Fruit fly (Drosophila melanogaster) whole organism, embryonic: ENCODE measurements around the gene Cyp310a1.

Source experiments
- C15 ChIP-seq: fragments of 200-800 bp; sonication (Bioruptor generic); IDR thresholded peaks from 3 replicates; pipeline ENCODE4 v1.3.6; 2022; ENCODE audit warnings: missing biosample characterization, missing genetic modification characterization
- CG11504 ChIP-seq: fragments of 200-800 bp; sonication (Bioruptor generic); optimal IDR thresholded peaks from 3 replicates; lab custom pipeline; 2019; ENCODE audit warnings: missing biosample characterization, mild to moderate bottlenecking, missing genetic modification characterization, moderate library complexity
- CG15601 ChIP-seq: fragments of 200-800 bp; sonication (Bioruptor generic); optimal IDR thresholded peaks from 3 replicates; lab custom pipeline; 2019; ENCODE audit warnings: missing biosample characterization, mild to moderate bottlenecking, missing genetic modification characterization, moderate library complexity
- CG17568 ChIP-seq: fragments of 200-800 bp; sonication (Bioruptor generic); optimal IDR thresholded peaks from 2 replicates; lab custom pipeline; 2018; ENCODE audit warnings: missing biosample characterization, mild to moderate bottlenecking, missing genetic modification characterization, moderate library complexity
- CG17612 ChIP-seq: fragments of 200-800 bp; sonication (Bioruptor generic); IDR thresholded peaks from 2 replicates; pipeline ENCODE4 v1.3.6; 2022; ENCODE audit warnings: missing biosample characterization, missing genetic modification characterization
- CG18599 ChIP-seq: fragments of 200-800 bp; sonication (Bioruptor generic); optimal IDR thresholded peaks from 3 replicates; lab custom pipeline; 2017; ENCODE audit warnings: missing biosample characterization, missing genetic modification characterization, mild to moderate bottlenecking, moderate library complexity, missing genetic modification reagents
- CG18764 ChIP-seq: fragments of 200-800 bp; sonication (Bioruptor generic); optimal IDR thresholded peaks from 3 replicates; lab custom pipeline; 2016; ENCODE audit warnings: missing biosample characterization, missing genetic modification characterization
- CG3065 ChIP-seq: fragments of 200-800 bp; sonication (Bioruptor generic); optimal IDR thresholded peaks from 2 replicates; lab custom pipeline; 2016; ENCODE audit warnings: missing biosample characterization, missing genetic modification characterization
- CG32772 ChIP-seq: fragments of 200-800 bp; sonication (Bioruptor generic); IDR thresholded peaks from 2 replicates; pipeline ENCODE4 v1.3.6; 2022; ENCODE audit warnings: missing biosample characterization, missing genetic modification characterization
- CG42726 ChIP-seq: fragments of 200-800 bp; sonication (Bioruptor generic); IDR thresholded peaks from 2 replicates; pipeline ENCODE4 v1.3.6; 2022; ENCODE audit warnings: missing biosample characterization, missing genetic modification characterization; ENCODE audit not compliant: partially characterized antibody
- CG4707 ChIP-seq: fragments of 200-800 bp; sonication (Bioruptor generic); optimal IDR thresholded peaks from 2 replicates; lab custom pipeline; 2018; ENCODE audit warnings: missing biosample characterization, mild to moderate bottlenecking, missing genetic modification characterization, moderate library complexity
- CG4820 ChIP-seq: fragments of 200-800 bp; sonication (Bioruptor generic); optimal IDR thresholded peaks from 3 replicates; lab custom pipeline; 2016; ENCODE audit warnings: missing biosample characterization, missing genetic modification characterization
- CG6683 ChIP-seq: fragments of 200-800 bp; sonication (Bioruptor generic); optimal IDR thresholded peaks from 2 replicates; lab custom pipeline; 2017; ENCODE audit warnings: missing biosample characterization, mild to moderate bottlenecking, missing genetic modification characterization, missing genetic modification reagents
- CG7745 ChIP-seq: fragments of 200-800 bp; sonication (Bioruptor generic); optimal IDR thresholded peaks from 2 replicates; lab custom pipeline; 2018; ENCODE audit warnings: missing biosample characterization, mild to moderate bottlenecking, missing genetic modification characterization, moderate library complexity
- CG8944 ChIP-seq: fragments of 200-800 bp; sonication (Bioruptor generic); optimal IDR thresholded peaks from 3 replicates; lab custom pipeline; 2016; ENCODE audit warnings: missing biosample characterization, missing genetic modification characterization
- CG9215 ChIP-seq: fragments of 200-800 bp; sonication (Bioruptor generic); IDR thresholded peaks from 2 replicates; pipeline ENCODE4 v1.3.6; 2022; ENCODE audit warnings: missing biosample characterization, missing genetic modification characterization
- Ets97D ChIP-seq: fragments of 200-800 bp; sonication (Bioruptor generic); optimal IDR thresholded peaks from 3 replicates; lab custom pipeline; 2016; ENCODE audit warnings: missing biosample characterization, missing genetic modification characterization
- Fer2 ChIP-seq: fragments of 200-800 bp; sonication (Bioruptor generic); optimal IDR thresholded peaks from 2 replicates; lab custom pipeline; 2018; ENCODE audit warnings: missing biosample characterization, mild to moderate bottlenecking, missing genetic modification characterization, moderate library complexity
- HLH4C ChIP-seq: fragments of 200-800 bp; sonication (Bioruptor generic); IDR thresholded peaks from 3 replicates; pipeline ENCODE4 v1.3.6; 2022; ENCODE audit warnings: missing biosample characterization, missing genetic modification characterization; ENCODE audit not compliant: partially characterized antibody
- Hr51 ChIP-seq, 2 experiments: fragments of 200-800 bp; sonication (Bioruptor generic); optimal IDR thresholded peaks; 2 replicates in 1 of 2; 3 replicates in 1 of 2; lab custom pipeline; 2016 to 2018; ENCODE audit warnings: missing biosample characterization in 2 of 2, missing genetic modification characterization in 2 of 2, mild to moderate bottlenecking in 1 of 2, moderate library complexity in 1 of 2
- NK7.1 ChIP-seq: fragments of 200-800 bp; sonication (Bioruptor generic); optimal IDR thresholded peaks from 3 replicates; lab custom pipeline; 2016; ENCODE audit warnings: missing biosample characterization, missing genetic modification characterization
- Ravus ChIP-seq: fragments of 200-800 bp; sonication (Bioruptor generic); IDR thresholded peaks from 2 replicates; pipeline ENCODE4 v1.3.6; 2022; ENCODE audit warnings: missing biosample characterization, missing genetic modification characterization
- Rfx ChIP-seq: fragments of 200-800 bp; sonication (Bioruptor generic); IDR thresholded peaks from 2 replicates; pipeline ENCODE4 v1.3.6; 2022; ENCODE audit warnings: missing biosample characterization, missing genetic modification characterization
- Rx ChIP-seq: fragments of 200-800 bp; sonication (Bioruptor generic); IDR thresholded peaks from 2 replicates; pipeline ENCODE4 v1.3.6; 2022; ENCODE audit warnings: missing biosample characterization, missing genetic modification characterization
- Side ChIP-seq: fragments of 200-800 bp; sonication (Bioruptor generic); optimal IDR thresholded peaks from 2 replicates; lab custom pipeline; 2016; ENCODE audit warnings: missing biosample characterization, missing genetic modification characterization
- Sin3A ChIP-seq: fragments of >200 bp; optimal IDR thresholded peaks from 2 replicates; lab custom pipeline; 2018
- Sox100B ChIP-seq: fragments of 200-800 bp; sonication (Bioruptor generic); optimal IDR thresholded peaks from 3 replicates; lab custom pipeline; 2018; ENCODE audit warnings: missing biosample characterization, mild to moderate bottlenecking, missing genetic modification characterization
- Xrp1 ChIP-seq: fragments of 200-800 bp; sonication (Bioruptor generic); IDR thresholded peaks from 2 replicates; pipeline ENCODE4 v1.3.6; 2022; ENCODE audit warnings: missing biosample characterization, missing genetic modification characterization
- ac ChIP-seq: fragments of 200-800 bp; sonication (Bioruptor generic); optimal IDR thresholded peaks from 3 replicates; lab custom pipeline; 2017; ENCODE audit warnings: missing biosample characterization, mild to moderate bottlenecking, missing genetic modification characterization
- cad ChIP-seq: fragments of >200 bp; optimal IDR thresholded peaks from 2 replicates; lab custom pipeline; 2017; ENCODE audit warnings: missing biosample characterization, missing genetic modification characterization
- caup ChIP-seq: fragments of 200-800 bp; sonication (Bioruptor generic); optimal IDR thresholded peaks from 3 replicates; lab custom pipeline; 2017; ENCODE audit warnings: missing biosample characterization, mild to moderate bottlenecking, missing genetic modification characterization, moderate library complexity; ENCODE audit not compliant: severe bottlenecking
- ci ChIP-seq: fragments of 200-800 bp; sonication (Bioruptor generic); IDR thresholded peaks from 3 replicates; pipeline ENCODE4 v1.3.6; 2022; ENCODE audit warnings: missing biosample characterization, missing genetic modification characterization
- crp ChIP-seq, 2 experiments: fragments of 200-800 bp; sonication (Bioruptor generic); optimal IDR thresholded peaks; 2 replicates in 1 of 2; 3 replicates in 1 of 2; lab custom pipeline; 2017; ENCODE audit warnings: missing biosample characterization in 2 of 2, missing genetic modification characterization in 2 of 2, mild to moderate bottlenecking in 1 of 2, moderate library complexity in 1 of 2
- dati ChIP-seq: fragments of 200-800 bp; sonication (Bioruptor generic); IDR thresholded peaks from 2 replicates; pipeline ENCODE4 v1.3.6; 2022; ENCODE audit warnings: missing biosample characterization, missing genetic modification characterization
- dmrt99B ChIP-seq: fragments of 200-800 bp; sonication (Bioruptor generic); optimal IDR thresholded peaks from 2 replicates; lab custom pipeline; 2018; ENCODE audit warnings: missing biosample characterization, mild to moderate bottlenecking, missing genetic modification characterization, moderate library complexity
- fd3F ChIP-seq: fragments of 200-800 bp; sonication (Bioruptor generic); optimal IDR thresholded peaks from 2 replicates; lab custom pipeline; 2018; ENCODE audit warnings: missing biosample characterization, mild to moderate bottlenecking, missing genetic modification characterization, moderate library complexity
- gfzf ChIP-seq: fragments of 200-800 bp; sonication (Bioruptor generic); optimal IDR thresholded peaks from 2 replicates; lab custom pipeline; 2016; ENCODE audit warnings: missing biosample characterization, mild to moderate bottlenecking, missing genetic modification characterization, moderate library complexity
- gsb-n ChIP-seq: fragments of 200-800 bp; sonication (Bioruptor generic); optimal IDR thresholded peaks from 3 replicates; lab custom pipeline; 2018; ENCODE audit warnings: missing biosample characterization, mild to moderate bottlenecking, missing genetic modification characterization
- luna ChIP-seq: fragments of 200-800 bp; sonication (Bioruptor generic); optimal IDR thresholded peaks from 2 replicates; lab custom pipeline; 2016; ENCODE audit warnings: missing biosample characterization, missing genetic modification characterization
- nau ChIP-seq: fragments of 200-800 bp; sonication (Bioruptor generic); optimal IDR thresholded peaks from 3 replicates; lab custom pipeline; 2017; ENCODE audit warnings: missing biosample characterization, mild to moderate bottlenecking, missing genetic modification characterization, missing genetic modification reagents
- nmo ChIP-seq: fragments of 200-800 bp; sonication (Bioruptor generic); optimal IDR thresholded peaks from 2 replicates; lab custom pipeline; 2018; ENCODE audit warnings: missing biosample characterization, mild to moderate bottlenecking, missing genetic modification characterization, moderate library complexity
- oc ChIP-seq: fragments of 200-800 bp; sonication (Bioruptor generic); optimal IDR thresholded peaks from 2 replicates; lab custom pipeline; 2018; ENCODE audit warnings: missing biosample characterization, mild to moderate bottlenecking, missing genetic modification characterization, moderate library complexity
- pan ChIP-seq, 4 experiments: fragments of >200 bp in 3 of 4; fragments of 200-800 bp in 1 of 4; sonication (Bioruptor generic) in 1 of 4; optimal IDR thresholded peaks in 3 of 4; IDR thresholded peaks in 1 of 4; 2 replicates each; pipeline versions ENCODE4 v1.3.6 to Lab custom; 2017 to 2022; ENCODE audit warnings: missing biosample characterization in 2 of 4, missing genetic modification characterization in 2 of 4, mixed read lengths in 1 of 4
- phol ChIP-seq: fragments of 200-800 bp; sonication (Bioruptor generic); optimal IDR thresholded peaks from 3 replicates; lab custom pipeline; 2018; ENCODE audit warnings: missing biosample characterization, mild to moderate bottlenecking, missing genetic modification characterization, moderate library complexity
- pita ChIP-seq: fragments of 200-800 bp; sonication (Bioruptor generic); optimal IDR thresholded peaks from 2 replicates; lab custom pipeline; 2017; ENCODE audit warnings: missing biosample characterization, mild to moderate bottlenecking, missing genetic modification characterization
- row ChIP-seq: fragments of 200-800 bp; sonication (Bioruptor generic); IDR thresholded peaks from 3 replicates; pipeline ENCODE4 v1.3.6; 2022; ENCODE audit warnings: missing biosample characterization, missing genetic modification characterization
- seq ChIP-seq: fragments of 200-800 bp; sonication (Bioruptor generic); IDR thresholded peaks from 2 replicates; pipeline ENCODE4 v1.3.6; 2022; ENCODE audit warnings: missing biosample characterization, missing genetic modification characterization
- sr ChIP-seq: fragments of 200-800 bp; sonication (Bioruptor generic); IDR thresholded peaks from 3 replicates; pipeline ENCODE4 v1.3.6; 2022; ENCODE audit warnings: missing biosample characterization, missing genetic modification characterization
- toy ChIP-seq: fragments of 200-800 bp; sonication (Bioruptor generic); IDR thresholded peaks from 2 replicates; pipeline ENCODE4 v1.3.6; 2022; ENCODE audit warnings: missing biosample characterization, missing genetic modification characterization
- usp ChIP-seq: fragments of >200 bp; optimal IDR thresholded peaks from 2 replicates; lab custom pipeline; 2017; ENCODE audit warnings: missing biosample characterization, missing genetic modification characterization

Cyp310a1 gene

DNA sequence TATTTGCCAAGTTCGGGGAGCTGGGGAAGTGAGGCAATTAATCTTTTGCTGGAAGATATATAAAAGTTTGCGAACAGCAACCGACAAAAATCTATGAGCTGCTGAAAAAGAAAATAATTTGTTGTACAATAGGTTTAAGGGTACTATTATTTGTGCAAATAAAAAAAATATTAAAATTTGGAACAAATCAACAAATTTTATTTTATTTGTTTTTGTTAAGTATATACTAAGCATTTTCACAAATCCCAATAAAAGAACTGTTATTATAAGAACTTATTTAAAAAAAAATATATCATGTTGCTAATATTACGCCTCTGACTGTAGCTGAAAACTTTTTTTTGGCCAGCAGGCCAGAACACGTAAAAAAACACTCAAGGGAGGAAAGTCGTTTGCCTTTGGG, 5.3 kb upstream of the Cyp310a1 start (continued):
- TF ChIP-seq Fer2 (peak; percentile 7), caup (GFP tag; lab: Kevin White, UChicago) (peak; percentile 18), cad (no peak), toy (GFP tag; lab: Robert Waterston, UW) (no peak), CG32772 (GFP tag; lab: Robert Waterston, UW) (0 out of 2 replicates have a peak, but pooled peaks have one; percentile 7), gfzf (no peak), CG4707 (GFP tag; lab: Kevin White, UChicago) (no peak), usp (GFP tag; lab: Kevin White, UChicago) (no peak), Hr51 (GFP tag; optimal IDR thresholded peaks at IDR 0.05; lab: Kevin White, UChicago) (peak in 1 of 2 experiments; percentile 52), CG17612 (GFP tag; lab: Robert Waterston, UW) (no peak), Rx (GFP tag; lab: Robert Waterston, UW) (no peak), sr (GFP tag; lab: Robert Waterston, UW) (no peak), CG17568 (GFP tag; lab: Kevin White, UChicago) (no peak), fd3F (no peak), nau (no peak), Sin3A (lab: Kevin White, UChicago) (no peak), CG8944 (GFP tag; lab: Kevin White, UChicago) (no peak), HLH4C (GFP tag; lab: Robert Waterston, UW) (no peak), CG42726 (GFP tag; lab: Robert Waterston, UW) (no peak), nmo (GFP tag; lab: Kevin White, UChicago) (peak; percentile 38), CG11504 (tag; lab: Kevin White, UChicago) (peak; percentile 72), NK7.1 (GFP tag; lab: Kevin White, UChicago) (no peak), gsb-n (tag; lab: Kevin White, UChicago) (no peak), dati (GFP tag; lab: Robert Waterston, UW) (no peak), luna (no peak), crp (GFP tag; optimal IDR thresholded peaks at IDR 0.05; lab: Kevin White, UChicago) (no peak), CG4820 (no peak), ci (no peak), Xrp1 (GFP tag; lab: Robert Waterston, UW) (peak; percentile 25; the same call in 1 of the 2 replicates), CG7745 (tag; lab: Kevin White, UChicago) (no peak), dmrt99B (tag; lab: Kevin White, UChicago) (peak; percentile 70), pan (optimal IDR thresholded peaks at IDR 0.05; lab: Kevin White, UChicago) (no peak), pan (GFP tag; optimal IDR thresholded peaks at IDR 0.05 in 1 of 2, IDR thresholded peaks at IDR 0.05 in 1 of 2) (peak in 1 of 2 experiments; percentile 40), CG18599 (GFP tag; lab: Kevin White, UChicago) (peak; percentile 66), ac (no peak), row (GFP tag; lab: Robert Waterston, UW) (peak; percentile 35; the same call in 1 of the 3 replicates), C15 (GFP tag; lab: Robert Waterston, UW) (no peak), CG15601 (tag; lab: Kevin White, UChicago) (no peak), seq (no peak), CG6683 (GFP tag; lab: Kevin White, UChicago) (peak; percentile 9), Sox100B (peak; percentile 36), phol (tag; lab: Kevin White, UChicago) (peak; percentile 1), CG18764 (GFP tag; lab: Kevin White, UChicago) (no peak), pita (GFP tag; lab: Kevin White, UChicago) (no peak), Rfx (GFP tag; lab: Robert Waterston, UW) (no peak), oc (tag; lab: Kevin White, UChicago) (no peak), CG9215 (GFP tag; lab: Robert Waterston, UW) (0 out of 2 replicates have a peak, but pooled peaks have one; percentile 21), Ravus (GFP tag; lab: Robert Waterston, UW) (no peak), CG3065 (no peak), Ets97D (no peak), Side (GFP tag; lab: Kevin White, UChicago) (no peak)
